Worm (Caenorhabditis elegans) whole organism, young adult: ENCODE data around the gene spe-42.
A peak's percentile ranks its signal among the peaks of the same experiment; 100 is the strongest.

ENCODE experiments used
- B0035.1 ChIP-seq: sonication (generic microtip); optimal IDR thresholded peaks from 2 replicates; lab custom pipeline; 2016; ENCODE audit warnings: missing genetic modification characterization, mild to moderate bottlenecking, missing compliant biosample characterization, missing genotype, missing genetic modification reagents
- B0261.1 ChIP-seq: sonication (generic microtip); optimal IDR thresholded peaks from 2 replicates; lab custom pipeline; 2016; ENCODE audit warnings: mild to moderate bottlenecking, missing genetic modification characterization, moderate library complexity, missing compliant biosample characterization
- C17E4.6 ChIP-seq: fragments of 200-800 bp; sonication (Bioruptor generic); IDR thresholded peaks from 2 replicates; pipeline ENCODE4 v1.3.6; 2022; ENCODE audit warnings: missing genetic modification reagents, missing genetic modification characterization, missing compliant biosample characterization
- D2030.7 ChIP-seq: fragments of 200-800 bp; sonication (Bioruptor generic); IDR thresholded peaks from 2 replicates; pipeline ENCODE4 v1.3.6; 2022; ENCODE audit warnings: missing genetic modification reagents, missing genetic modification characterization, missing compliant biosample characterization
- F39B2.1 ChIP-seq: fragments of 200-800 bp; sonication (Bioruptor generic); IDR thresholded peaks from 2 replicates; pipeline ENCODE4 v1.3.6; 2022; ENCODE audit warnings: missing genetic modification reagents, missing genetic modification characterization, missing compliant biosample characterization
- F49E8.2 ChIP-seq: sonication (generic microtip); optimal IDR thresholded peaks from 3 replicates; lab custom pipeline; 2017; ENCODE audit warnings: missing genetic modification characterization, mild to moderate bottlenecking, missing compliant biosample characterization, antibody characterized with exemption, moderate library complexity; ENCODE audit not compliant: insufficient read depth
- F52B5.7 ChIP-seq: sonication (generic microtip); optimal IDR thresholded peaks from 2 replicates; lab custom pipeline; 2016; ENCODE audit warnings: mild to moderate bottlenecking, missing genetic modification characterization, missing compliant biosample characterization
- Y53G8AR.9 ChIP-seq: fragments of 200-800 bp; sonication (Bioruptor generic); conservative IDR thresholded peaks from 2 replicates; pipeline ENCODE4 v1.3.6; 2022; ENCODE audit warnings: missing genetic modification reagents, missing genetic modification characterization, missing compliant biosample characterization
- Y67H2A.10 ChIP-seq: fragments of 200-800 bp; sonication (Bioruptor generic); conservative IDR thresholded peaks from 2 replicates; pipeline ENCODE4 v1.3.6; 2022; ENCODE audit warnings: missing genetic modification reagents, missing genetic modification characterization, missing compliant biosample characterization
- Y95B8A.8 ChIP-seq: fragments of 200-800 bp; sonication (Bioruptor generic); IDR thresholded peaks from 2 replicates; pipeline ENCODE4 v1.3.6; 2022; ENCODE audit warnings: missing genetic modification reagents, missing genetic modification characterization, missing compliant biosample characterization
- ama-1 ChIP-seq, 3 experiments: fragments of 150-350 bp in 1 of 3; sonication (generic microtip) in 2 of 3; optimal IDR thresholded peaks; 2 replicates each; lab custom pipeline; 2014 to 2018; ENCODE audit warnings: missing biosample characterization in 2 of 3, missing genetic modification characterization in 2 of 3, missing genetic modification reagents in 2 of 3
- aptf-2 ChIP-seq: fragments of 200-800 bp; sonication (Bioruptor generic); conservative IDR thresholded peaks from 2 replicates; pipeline ENCODE4 v1.3.6; 2022; ENCODE audit warnings: missing genetic modification reagents, missing genetic modification characterization, missing compliant biosample characterization
- attf-6 ChIP-seq: fragments of 200-800 bp; sonication (Bioruptor generic); IDR thresholded peaks from 2 replicates; pipeline ENCODE4 v1.3.6; 2022; ENCODE audit warnings: missing genetic modification reagents, missing genetic modification characterization, missing compliant biosample characterization
- ccch-3 ChIP-seq: fragments of 200-800 bp; sonication (Bioruptor generic); optimal IDR thresholded peaks from 2 replicates; lab custom pipeline; 2018; ENCODE audit warnings: mild to moderate bottlenecking, missing genetic modification characterization, missing compliant biosample characterization
- cebp-2 ChIP-seq: fragments of 200-800 bp; sonication (Bioruptor generic); IDR thresholded peaks from 2 replicates; pipeline ENCODE4 v1.3.6; 2022; ENCODE audit warnings: missing genetic modification characterization, missing compliant biosample characterization
- ceh-100 ChIP-seq: fragments of 200-800 bp; sonication (Bioruptor generic); IDR thresholded peaks from 2 replicates; pipeline ENCODE4 v1.3.6; 2022; ENCODE audit warnings: missing genetic modification reagents, missing genetic modification characterization, missing compliant biosample characterization
- ceh-58 ChIP-seq: fragments of 200-800 bp; sonication (Bioruptor generic); IDR thresholded peaks from 2 replicates; pipeline ENCODE4 v1.3.6; 2022; ENCODE audit warnings: missing genetic modification characterization, missing compliant biosample characterization
- die-1 ChIP-seq: sonication (generic microtip); optimal IDR thresholded peaks from 2 replicates; lab custom pipeline; 2016; ENCODE audit warnings: missing genotype, mild to moderate bottlenecking, missing genetic modification characterization, missing compliant biosample characterization
- dpl-1 ChIP-seq: fragments of 150-350 bp; optimal IDR thresholded peaks from 2 replicates; lab custom pipeline; 2014; ENCODE audit warnings: missing biosample characterization, missing genetic modification reagents, missing genetic modification characterization
- efl-1 ChIP-seq: fragments of 150-350 bp; optimal IDR thresholded peaks from 2 replicates; lab custom pipeline; 2014; ENCODE audit warnings: missing biosample characterization, missing genetic modification reagents, missing genetic modification characterization
- egrh-3 ChIP-seq: fragments of 200-800 bp; sonication (Bioruptor generic); IDR thresholded peaks from 2 replicates; pipeline ENCODE4 v1.3.6; 2022; ENCODE audit warnings: missing genetic modification reagents, missing genetic modification characterization, missing compliant biosample characterization
- him-1 ChIP-seq: sonication (generic microtip); optimal IDR thresholded peaks from 2 replicates; lab custom pipeline; 2016; ENCODE audit warnings: missing genotype, missing genetic modification reagents, missing genetic modification characterization, missing compliant biosample characterization
- hlh-26 ChIP-seq: fragments of 200-800 bp; sonication (Bioruptor generic); conservative IDR thresholded peaks from 2 replicates; pipeline ENCODE4 v1.3.6; 2022; ENCODE audit warnings: missing genetic modification reagents, missing genetic modification characterization, missing compliant biosample characterization
- hsf-1 ChIP-seq: fragments of 200-800 bp; sonication (Bioruptor generic); IDR thresholded peaks from 2 replicates; pipeline ENCODE4 v1.3.6; 2022; ENCODE audit warnings: missing genetic modification reagents, missing genetic modification characterization, missing compliant biosample characterization
- lag-1 ChIP-seq: fragments of 200-800 bp; sonication (Bioruptor generic); IDR thresholded peaks from 2 replicates; pipeline ENCODE4 v1.3.6; 2022; ENCODE audit warnings: missing genetic modification reagents, missing genetic modification characterization, missing compliant biosample characterization
- lin-35 ChIP-seq, 3 experiments: fragments of 150-350 bp in 2 of 3; sonication (generic microtip) in 1 of 3; optimal IDR thresholded peaks; 2 replicates each; lab custom pipeline; 2014 to 2018; ENCODE audit warnings: missing biosample characterization in 3 of 3, missing genetic modification characterization in 3 of 3, missing genetic modification reagents in 3 of 3
- lin-54 ChIP-seq: fragments of 200-800 bp; sonication (Bioruptor generic); optimal IDR thresholded peaks from 2 replicates; lab custom pipeline; 2018; ENCODE audit warnings: mild to moderate bottlenecking, missing genetic modification characterization, missing compliant biosample characterization
- lsl-1 ChIP-seq: fragments of 200-800 bp; sonication (Bioruptor generic); optimal IDR thresholded peaks from 2 replicates; lab custom pipeline; 2018; ENCODE audit warnings: mild to moderate bottlenecking, missing genetic modification characterization, moderate library complexity, missing compliant biosample characterization
- lsy-27 ChIP-seq: sonication (generic microtip); optimal IDR thresholded peaks from 2 replicates; lab custom pipeline; 2017; ENCODE audit warnings: missing genetic modification characterization, mild to moderate bottlenecking, missing compliant biosample characterization, antibody characterized with exemption, missing genotype, borderline replicate concordance; ENCODE audit not compliant: insufficient read depth
- madf-3 ChIP-seq: fragments of 200-800 bp; sonication (Bioruptor generic); IDR thresholded peaks from 2 replicates; pipeline ENCODE4 v1.3.6; 2022; ENCODE audit warnings: missing genetic modification reagents, missing genetic modification characterization, missing compliant biosample characterization
- madf-6 ChIP-seq: fragments of 200-800 bp; sonication (Bioruptor generic); IDR thresholded peaks from 2 replicates; pipeline ENCODE4 v1.3.6; 2022; ENCODE audit warnings: missing genetic modification reagents, missing genetic modification characterization, missing compliant biosample characterization
- mcd-1 ChIP-seq: fragments of 200-800 bp; sonication (Bioruptor generic); IDR thresholded peaks from 2 replicates; pipeline ENCODE4 v1.3.6; 2022; ENCODE audit warnings: missing genetic modification reagents, missing genetic modification characterization, missing compliant biosample characterization
- rec-8 ChIP-seq, 2 experiments: sonication (generic microtip); optimal IDR thresholded peaks; 2 replicates each; lab custom pipeline; 2016; ENCODE audit warnings: mild to moderate bottlenecking in 2 of 2, missing genetic modification characterization in 2 of 2, missing genetic modification reagents in 2 of 2, missing genotype in 2 of 2, missing biosample characterization in 1 of 2, missing compliant biosample characterization in 1 of 2, moderate library complexity in 1 of 2
- repo-1 ChIP-seq: sonication (generic microtip); optimal IDR thresholded peaks from 2 replicates; lab custom pipeline; 2017; ENCODE audit warnings: mild to moderate bottlenecking, missing genetic modification characterization, missing compliant biosample characterization
- snpc-3.4 ChIP-seq: sonication (generic microtip); optimal IDR thresholded peaks from 2 replicates; lab custom pipeline; 2017; ENCODE audit warnings: missing genetic modification characterization, mild to moderate bottlenecking, missing compliant biosample characterization, antibody characterized with exemption, moderate library complexity, missing genotype, missing genetic modification reagents
- somi-1 ChIP-seq: fragments of 200-800 bp; sonication (Bioruptor generic); optimal IDR thresholded peaks from 2 replicates; lab custom pipeline; 2018; ENCODE audit warnings: mild to moderate bottlenecking, missing genetic modification characterization, missing compliant biosample characterization
- ztf-25 ChIP-seq: fragments of 200-800 bp; sonication (Bioruptor generic); IDR thresholded peaks from 2 replicates; pipeline ENCODE4 v1.3.6; 2022; ENCODE audit warnings: missing genetic modification reagents, missing genetic modification characterization, missing compliant biosample characterization
- ztf-26 ChIP-seq: sonication (generic microtip); optimal IDR thresholded peaks from 2 replicates; lab custom pipeline; 2017; ENCODE audit warnings: missing genetic modification characterization, missing compliant biosample characterization
- ztf-28 ChIP-seq: fragments of 200-800 bp; sonication (Bioruptor generic); IDR thresholded peaks from 2 replicates; pipeline ENCODE4 v1.3.6; 2022; ENCODE audit warnings: missing genetic modification reagents, missing genetic modification characterization, missing compliant biosample characterization

The spe-42 gene

ce11 chrV:11739820-11740219 is 3.0 kb upstream of the spe-42 start, which contains the start of gene T04F3.1 (continued):
- TF ChIP-seq C17E4.6, result no peak
- no peak for TF ChIP-seq ccch-3
- TF ChIP-seq Y53G8AR.9 (GFP tag; lab: Robert Waterston, UW), result no peak

- TF ChIP-seq egrh-3 (GFP tag; lab: Robert Waterston, UW) (no peak), repo-1 (tag; lab: Kevin White, UChicago) (no peak), ama-1 (optimal IDR thresholded peaks at IDR 0.05; lab: Kevin White, UChicago) (no peak), ama-1 (GFP tag; optimal IDR thresholded peaks at IDR 0.05; lab: Kevin White, UChicago) (no peak), ztf-25 (GFP tag; lab: Robert Waterston, UW) (no peak), B0261.1 (tag; lab: Kevin White, UChicago) (no peak), somi-1 (GFP tag; lab: Kevin White, UChicago) (no peak), C17E4.6 (no peak), F52B5.7 (tag; lab: Kevin White, UChicago) (no peak), B0035.1 (tag; lab: Kevin White, UChicago) (no peak), cebp-2 (no peak), ztf-26 (tag; lab: Kevin White, UChicago) (no peak), lsy-27 (tag; lab: Kevin White, UChicago) (no peak), him-1 (no peak), ceh-100 (GFP tag; lab: Robert Waterston, UW) (no peak)
- TF ChIP-seq, all 124 proteins: peak for 0
Observed at ce11 chrV:11737333-11737732, 537 bp upstream of the spe-42 start.

ce11 chrV:11733460-11733859 is 3.3 kb downstream of the spe-42 start, which contains the start of gene npp-22:
TSS of gene npp-22 (minus strand) at chrV:11733472.
- TF ChIP-seq lsl-1 (GFP tag; lab: Kevin White, UChicago) (peak; percentile 40), aptf-2 (GFP tag; lab: Robert Waterston, UW) (0 out of 2 replicates have a peak, but pooled peaks have one; percentile 46), attf-6 (GFP tag; lab: Robert Waterston, UW) (no peak), madf-3 (0 out of 2 replicates have a peak, but pooled peaks have one; percentile 47), mcd-1 (GFP tag; lab: Robert Waterston, UW) (peak; percentile 89), lin-54 (GFP tag; lab: Kevin White, UChicago) (peak; percentile 90), madf-6 (peak; percentile 74; the same call in 1 of the 2 replicates), F39B2.1 (GFP tag; lab: Robert Waterston, UW) (no peak), snpc-3.4 (peak; percentile 14), somi-1 (GFP tag; lab: Kevin White, UChicago) (no peak), efl-1 (GFP tag; lab: Kevin White, UChicago) (peak; percentile 89), die-1 (tag; lab: Kevin White, UChicago) (no peak), D2030.7 (GFP tag; lab: Robert Waterston, UW) (0 out of 2 replicates have a peak, but pooled peaks have one; percentile 22), dpl-1 (GFP tag; lab: Kevin White, UChicago) (peak; percentile 85), Y67H2A.10 (GFP tag; lab: Robert Waterston, UW) (no peak), lin-35 (GFP tag; optimal IDR thresholded peaks at IDR 0.05; lab: Kevin White, UChicago) (peak in 1 of 3 experiments; percentile 61)

- no peak for TF ChIP-seq hsf-1 (GFP tag; lab: Robert Waterston, UW)
- TF ChIP-seq ceh-58 (GFP tag; lab: Robert Waterston, UW), result no peak
- TF ChIP-seq hlh-26 (GFP tag; lab: Robert Waterston, UW), result no peak
- TF ChIP-seq lag-1 (GFP tag; lab: Robert Waterston, UW), result no peak
- no peak for TF ChIP-seq Y95B8A.8 (GFP tag; lab: Robert Waterston, UW)
- TF ChIP-seq rec-8 (tag; optimal IDR thresholded peaks at IDR 0.05; lab: Kevin White, UChicago), result no peak
- TF ChIP-seq ztf-28 (GFP tag; lab: Robert Waterston, UW), result no peak
- no peak for TF ChIP-seq F49E8.2 (tag; lab: Kevin White, UChicago)
- TF ChIP-seq, all 124 proteins: peak for 0
Observed at ce11 chrV:11732049-11732448, 4.7 kb downstream of the spe-42 start.
